Worm (Caenorhabditis elegans) whole organism, L4 larva: ENCODE measurements around the gene coel-1.

Source experiments
- D1046.2 ChIP-seq: fragments of 200-800 bp; sonication (Bioruptor generic); IDR thresholded peaks from 2 replicates; pipeline ENCODE4 v1.3.6; 2022; ENCODE audit warnings: missing genetic modification characterization, missing compliant biosample characterization
- F10B5.3 ChIP-seq: sonication (generic microtip); optimal IDR thresholded peaks from 2 replicates; lab custom pipeline; 2016; ENCODE audit warnings: mild to moderate bottlenecking, missing genetic modification characterization, missing compliant biosample characterization
- F26F4.8 ChIP-seq: fragments of 200-800 bp; sonication (Bioruptor generic); conservative IDR thresholded peaks from 2 replicates; pipeline ENCODE4 v1.3.6; 2022; ENCODE audit warnings: missing genetic modification characterization, missing compliant biosample characterization
- F44E2.7 ChIP-seq: fragments of 200-800 bp; sonication (Bioruptor generic); IDR thresholded peaks from 2 replicates; pipeline ENCODE4 v2.1.2; 2022; ENCODE audit warnings: missing genetic modification characterization, missing compliant biosample characterization
- F49E8.2 ChIP-seq: sonication (generic microtip); optimal IDR thresholded peaks from 2 replicates; lab custom pipeline; 2016; ENCODE audit warnings: missing compliant biosample characterization, mild to moderate bottlenecking, missing genetic modification characterization, borderline replicate concordance
- R02D3.7 ChIP-seq: fragments of 150-350 bp; sonication (generic microtip); optimal IDR thresholded peaks from 3 replicates; lab custom pipeline; 2014; ENCODE audit warnings: missing biosample characterization, missing genetic modification characterization
- T20F7.1 ChIP-seq: fragments of 200-800 bp; sonication (Bioruptor generic); optimal IDR thresholded peaks from 2 replicates; lab custom pipeline; 2018; ENCODE audit warnings: mild to moderate bottlenecking, missing genetic modification characterization, missing compliant biosample characterization
- Y5F2A.4 ChIP-seq: fragments of 200-800 bp; sonication (Bioruptor generic); optimal IDR thresholded peaks from 2 replicates; lab custom pipeline; 2018; ENCODE audit warnings: mild to moderate bottlenecking, missing genetic modification characterization, missing compliant biosample characterization
- Y75B8A.6 ChIP-seq: fragments of 200-800 bp; sonication (Bioruptor generic); IDR thresholded peaks from 2 replicates; pipeline ENCODE4 v1.3.6; 2022; ENCODE audit warnings: missing genetic modification reagents, missing genetic modification characterization, missing compliant biosample characterization
- ZK546.5 ChIP-seq, 2 experiments: sonication (generic microtip); optimal IDR thresholded peaks; 2 replicates each; lab custom pipeline; 2017; ENCODE audit warnings: missing biosample characterization in 2 of 2, missing genetic modification characterization in 2 of 2
- ama-1 ChIP-seq: fragments of 150-350 bp; optimal IDR thresholded peaks from 2 replicates; lab custom pipeline; 2014; ENCODE audit warnings: inconsistent platforms, mixed read lengths
- ceh-44 ChIP-seq: fragments of 200-800 bp; sonication (Bioruptor generic); IDR thresholded peaks from 2 replicates; pipeline ENCODE4 v1.3.6; 2022; ENCODE audit warnings: missing genetic modification reagents, missing genetic modification characterization, missing compliant biosample characterization
- ces-1 ChIP-seq: fragments of 150-350 bp; sonication (generic microtip); optimal IDR thresholded peaks from 4 replicates; lab custom pipeline; 2014; ENCODE audit warnings: missing biosample characterization, missing genetic modification reagents, missing genetic modification characterization
- cey-2 ChIP-seq: sonication (generic microtip); optimal IDR thresholded peaks from 3 replicates; lab custom pipeline; 2017; ENCODE audit warnings: missing genetic modification characterization, mild to moderate bottlenecking, missing compliant biosample characterization, antibody characterized with exemption, borderline replicate concordance; ENCODE audit not compliant: insufficient read depth
- ctbp-1 ChIP-seq: fragments of 200-800 bp; sonication (Bioruptor generic); IDR thresholded peaks from 2 replicates; pipeline ENCODE4 v1.3.6; 2022; ENCODE audit warnings: missing genetic modification reagents, missing genetic modification characterization, missing compliant biosample characterization
- daf-16 ChIP-seq, 3 experiments: sonication (generic microtip); optimal IDR thresholded peaks; 2 replicates each; lab custom pipeline; 2016 to 2017; ENCODE audit warnings: missing genetic modification characterization in 3 of 3, missing genetic modification reagents in 3 of 3, mild to moderate bottlenecking in 2 of 3, missing compliant biosample characterization in 2 of 3, missing biosample characterization in 1 of 3, moderate library complexity in 1 of 3
- daf-19 ChIP-seq: fragments of 200-800 bp; sonication (Bioruptor generic); conservative IDR thresholded peaks from 2 replicates; pipeline ENCODE4 v1.3.6; 2022; ENCODE audit warnings: missing genetic modification characterization, missing compliant biosample characterization
- daf-8 ChIP-seq: fragments of 200-800 bp; sonication (Bioruptor generic); IDR thresholded peaks from 2 replicates; pipeline ENCODE4 v1.3.6; 2022; ENCODE audit warnings: missing genetic modification characterization, missing compliant biosample characterization
- dmd-6 ChIP-seq: fragments of 200-800 bp; sonication (Bioruptor generic); IDR thresholded peaks from 2 replicates; pipeline ENCODE4 v1.3.6; 2022; ENCODE audit warnings: missing genetic modification reagents, missing genetic modification characterization, missing compliant biosample characterization
- dmd-9 ChIP-seq: fragments of 200-800 bp; sonication (Bioruptor generic); IDR thresholded peaks from 2 replicates; pipeline ENCODE4 v1.3.6; 2022; ENCODE audit warnings: missing genetic modification reagents, missing genetic modification characterization, missing compliant biosample characterization
- egl-43 ChIP-seq: fragments of 200-800 bp; sonication (Bioruptor generic); IDR thresholded peaks from 2 replicates; pipeline ENCODE4 v1.3.6; 2022; ENCODE audit warnings: missing genetic modification reagents, missing genetic modification characterization, missing compliant biosample characterization
- fos-1 ChIP-seq: fragments of 150-350 bp; optimal IDR thresholded peaks from 2 replicates; lab custom pipeline; 2014; ENCODE audit warnings: missing biosample characterization, missing genetic modification characterization
- hlh-30 ChIP-seq: sonication (generic microtip); optimal IDR thresholded peaks from 2 replicates; lab custom pipeline; 2017; ENCODE audit warnings: antibody characterized with exemption, mild to moderate bottlenecking, missing genetic modification characterization, missing compliant biosample characterization; ENCODE audit not compliant: insufficient read depth
- hmg-1.1 ChIP-seq: fragments of 200-800 bp; sonication (Bioruptor generic); IDR thresholded peaks from 2 replicates; pipeline ENCODE4 v1.3.6; 2022; ENCODE audit warnings: missing genetic modification reagents, missing genetic modification characterization, missing compliant biosample characterization
- jun-1 ChIP-seq: fragments of 150-350 bp; optimal IDR thresholded peaks from 2 replicates; lab custom pipeline; 2014; ENCODE audit warnings: missing biosample characterization, missing genetic modification reagents, missing genetic modification characterization
- lin-38 ChIP-seq: fragments of 200-800 bp; sonication (Bioruptor generic); IDR thresholded peaks from 2 replicates; pipeline ENCODE4 v1.3.6; 2022; ENCODE audit warnings: missing genetic modification reagents, missing genetic modification characterization, missing compliant biosample characterization
- lin-39 ChIP-seq: fragments of 150-350 bp; optimal IDR thresholded peaks from 2 replicates; lab custom pipeline; 2014; ENCODE audit warnings: missing biosample characterization, missing genetic modification reagents, missing genetic modification characterization
- madf-9 ChIP-seq: fragments of 200-800 bp; sonication (Bioruptor generic); conservative IDR thresholded peaks from 2 replicates; pipeline ENCODE4 v1.3.6; 2022; ENCODE audit warnings: missing genetic modification reagents, missing genetic modification characterization, missing compliant biosample characterization
- mep-1 ChIP-seq: fragments of 150-350 bp; sonication (generic microtip); optimal IDR thresholded peaks from 3 replicates; lab custom pipeline; 2014; ENCODE audit warnings: missing biosample characterization, missing genetic modification characterization
- mxl-2 ChIP-seq: fragments of 200-800 bp; sonication (Bioruptor generic); conservative IDR thresholded peaks from 2 replicates; pipeline ENCODE4 v1.3.6; 2022; ENCODE audit warnings: missing genetic modification reagents, missing genetic modification characterization, missing compliant biosample characterization
- mxl-3 ChIP-seq: fragments of 200-800 bp; sonication (Bioruptor generic); optimal IDR thresholded peaks from 2 replicates; lab custom pipeline; 2018; ENCODE audit warnings: mild to moderate bottlenecking, missing genetic modification characterization, missing compliant biosample characterization
- nhr-10 ChIP-seq: fragments of 150-350 bp; optimal IDR thresholded peaks from 2 replicates; lab custom pipeline; 2014; ENCODE audit warnings: missing biosample characterization, missing genetic modification characterization
- nhr-111 ChIP-seq: fragments of 200-800 bp; sonication (Bioruptor generic); optimal IDR thresholded peaks from 2 replicates; lab custom pipeline; 2018; ENCODE audit warnings: mild to moderate bottlenecking, missing genetic modification characterization, missing compliant biosample characterization
- nhr-237 ChIP-seq: sonication (generic microtip); optimal IDR thresholded peaks from 2 replicates; lab custom pipeline; 2017; ENCODE audit warnings: missing biosample characterization, missing genetic modification characterization
- nhr-42 ChIP-seq: fragments of 200-800 bp; sonication (Bioruptor generic); IDR thresholded peaks from 2 replicates; pipeline ENCODE4 v1.3.6; 2022; ENCODE audit warnings: missing genetic modification characterization, missing compliant biosample characterization
- nhr-48 ChIP-seq: sonication (generic microtip); optimal IDR thresholded peaks from 2 replicates; lab custom pipeline; 2016; ENCODE audit warnings: mild to moderate bottlenecking, missing genetic modification characterization, missing compliant biosample characterization
- nhr-6 ChIP-seq: fragments of 150-350 bp; optimal IDR thresholded peaks from 2 replicates; lab custom pipeline; 2014; ENCODE audit warnings: missing biosample characterization, missing genetic modification characterization
- nhr-76 ChIP-seq: fragments of 150-350 bp; optimal IDR thresholded peaks from 2 replicates; lab custom pipeline; 2014; ENCODE audit warnings: missing biosample characterization, missing genetic modification characterization
- pha-4 ChIP-seq, 2 experiments: fragments of 150-350 bp in 1 of 2; fragments of 200-800 bp in 1 of 2; sonication (Bioruptor generic) in 1 of 2; IDR thresholded peaks in 1 of 2; optimal IDR thresholded peaks in 1 of 2; 2 replicates each; pipeline versions ENCODE4 v1.3.6 to Lab custom; 2014 to 2022; ENCODE audit warnings: missing genetic modification characterization in 2 of 2, missing genetic modification reagents in 2 of 2, missing biosample characterization in 1 of 2, missing compliant biosample characterization in 1 of 2
- php-3 ChIP-seq: fragments of 200-800 bp; sonication (Bioruptor generic); IDR thresholded peaks from 2 replicates; pipeline ENCODE4 v1.3.6; 2022; ENCODE audit warnings: missing genetic modification reagents, missing genetic modification characterization, missing compliant biosample characterization
- rbr-2 ChIP-seq: sonication (generic microtip); optimal IDR thresholded peaks from 2 replicates; lab custom pipeline; 2016; ENCODE audit warnings: missing genotype, missing genetic modification characterization, missing compliant biosample characterization
- set-16 ChIP-seq: fragments of 200-800 bp; sonication (Bioruptor generic); IDR thresholded peaks from 2 replicates; pipeline ENCODE4 v1.3.6; 2022; ENCODE audit warnings: missing genetic modification reagents, missing genetic modification characterization, missing compliant biosample characterization
- skn-1 ChIP-seq: fragments of 150-350 bp; optimal IDR thresholded peaks from 2 replicates; lab custom pipeline; 2014; ENCODE audit warnings: missing biosample characterization, missing genetic modification characterization
- spr-1 ChIP-seq: sonication (generic microtip); optimal IDR thresholded peaks from 2 replicates; lab custom pipeline; 2016; ENCODE audit warnings: mild to moderate bottlenecking, missing genetic modification characterization, missing compliant biosample characterization
- spr-3 ChIP-seq: fragments of 200-800 bp; sonication (Bioruptor generic); optimal IDR thresholded peaks from 2 replicates; lab custom pipeline; 2018; ENCODE audit warnings: mild to moderate bottlenecking, missing genetic modification characterization, missing compliant biosample characterization
- tag-97 ChIP-seq: fragments of 200-800 bp; sonication (Bioruptor generic); IDR thresholded peaks from 2 replicates; pipeline ENCODE4 v1.3.6; 2022; ENCODE audit warnings: missing genetic modification characterization, missing compliant biosample characterization
- tra-1 ChIP-seq: fragments of 200-800 bp; sonication (Bioruptor generic); IDR thresholded peaks from 2 replicates; pipeline ENCODE4 v1.3.6; 2022; ENCODE audit warnings: missing genetic modification reagents, missing genetic modification characterization, missing compliant biosample characterization
- zip-11 ChIP-seq: fragments of 200-800 bp; sonication (Bioruptor generic); IDR thresholded peaks from 2 replicates; pipeline ENCODE4 v1.3.6; 2022; ENCODE audit warnings: missing genetic modification characterization, missing compliant biosample characterization
- ztf-7 ChIP-seq: fragments of 150-350 bp; optimal IDR thresholded peaks from 2 replicates; lab custom pipeline; 2014; ENCODE audit warnings: missing biosample characterization, missing genetic modification characterization

The coel-1 gene

DNA sequence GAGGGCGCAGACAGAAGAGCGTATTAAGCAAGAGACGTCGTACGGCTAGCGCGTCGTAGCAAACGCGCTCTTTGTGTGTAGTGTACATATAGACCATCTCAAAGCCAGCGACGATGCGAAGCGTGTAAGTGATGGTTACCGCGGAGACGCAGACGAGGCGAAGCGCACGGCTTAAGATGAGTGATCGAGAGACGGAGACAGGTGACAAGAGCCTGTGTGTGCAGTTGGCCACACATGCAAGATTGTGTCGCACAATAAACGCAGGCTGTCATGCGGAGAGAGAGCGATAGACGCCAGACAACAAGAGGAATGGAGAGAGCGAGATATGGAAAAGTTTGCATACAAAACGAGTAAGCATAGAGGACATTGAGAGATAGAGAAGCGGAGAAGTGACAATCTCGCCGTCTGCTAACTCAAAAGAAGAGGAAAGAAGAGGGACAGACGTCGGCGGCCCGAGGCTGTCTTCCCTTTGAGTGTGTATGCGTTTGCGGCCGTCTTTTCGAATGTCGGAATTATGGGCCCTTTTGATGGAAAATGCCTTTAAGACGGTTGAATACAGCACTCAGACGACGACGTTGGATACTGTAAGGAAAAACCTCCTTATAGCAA is 42.6 kb upstream of the coel-1 start (continued):
- no peak for TF ChIP-seq ceh-44
- TF ChIP-seq ZK546.5 (tag; optimal IDR thresholded peaks at IDR 0.05; lab: Kevin White, UChicago) = no peak
- peak; percentile 71 for TF ChIP-seq dmd-6 (GFP tag; lab: Robert Waterston, UW)
- peak; percentile 83 for TF ChIP-seq php-3 (GFP tag; lab: Robert Waterston, UW)
- TF ChIP-seq F26F4.8 = no peak
- TF ChIP-seq daf-19 = 0 out of 2 replicates have a peak, but pooled peaks have one; percentile 15
- TF ChIP-seq mxl-3 = peak; percentile 74
- peak; percentile 88 for TF ChIP-seq nhr-48
- peak; percentile 84 for TF ChIP-seq rbr-2 (tag; lab: Kevin White, UChicago)
- no peak for TF ChIP-seq nhr-111 (GFP tag; lab: Kevin White, UChicago)
- TF ChIP-seq hlh-30 (tag; lab: Kevin White, UChicago) = peak; percentile 51
- no peak for TF ChIP-seq D1046.2 (GFP tag; lab: Robert Waterston, UW)
- no peak for TF ChIP-seq nhr-237
- no peak for TF ChIP-seq nhr-10
- TF ChIP-seq ztf-7 = peak; percentile 88
- TF ChIP-seq daf-8 (GFP tag; lab: Robert Waterston, UW) = no peak
- TF ChIP-seq spr-1 (tag; lab: Kevin White, UChicago) = peak; percentile 85
- no peak for TF ChIP-seq F49E8.2 (tag; lab: Kevin White, UChicago)
- TF ChIP-seq madf-9 (GFP tag; lab: Robert Waterston, UW) = 0 out of 2 replicates have a peak, but pooled peaks have one; percentile 15
- TF ChIP-seq F44E2.7 (GFP tag; lab: Robert Waterston, UW) = 0 out of 2 replicates have a peak, but pooled peaks have one; percentile 29
- TF ChIP-seq egl-43 (GFP tag; lab: Robert Waterston, UW) = peak; percentile 84
- peak; percentile 86 for TF ChIP-seq pha-4 (GFP tag; IDR thresholded peaks at IDR 0.05; lab: Robert Waterston, UW)
- TF ChIP-seq pha-4 (tag; optimal IDR thresholded peaks at IDR 0.05; lab: Kevin White, UChicago) = no peak
- no peak for TF ChIP-seq Y75B8A.6 (GFP tag; lab: Robert Waterston, UW)
- no peak for TF ChIP-seq R02D3.7
- peak; percentile 96 for TF ChIP-seq ama-1 (lab: Kevin White, UChicago)
- TF ChIP-seq jun-1 = peak; percentile 32
- TF ChIP-seq F10B5.3 (tag; lab: Kevin White, UChicago) = peak; percentile 80
- no peak for TF ChIP-seq tra-1 (GFP tag; lab: Robert Waterston, UW)
- no peak for TF ChIP-seq skn-1 (tag; lab: Kevin White, UChicago)
- no peak for TF ChIP-seq ces-1 (GFP tag; lab: Kevin White, UChicago)
- no peak for TF ChIP-seq cey-2 (tag; lab: Kevin White, UChicago)
- peak; percentile 25 for TF ChIP-seq T20F7.1 (GFP tag; lab: Kevin White, UChicago)
- TF ChIP-seq tag-97 (GFP tag; lab: Robert Waterston, UW) = no peak
- peak; percentile 98 for TF ChIP-seq hmg-1.1 (GFP tag; lab: Robert Waterston, UW)
- peak; percentile 61 for TF ChIP-seq mep-1
- peak; percentile 86 for TF ChIP-seq ctbp-1 (GFP tag; lab: Robert Waterston, UW)
- TF ChIP-seq fos-1 = no peak
- TF ChIP-seq nhr-6 (tag; lab: Kevin White, UChicago) = no peak
- peak; percentile 56 to 86 for TF ChIP-seq daf-16 (GFP tag; optimal IDR thresholded peaks at IDR 0.05; lab: Kevin White, UChicago)
- peak; percentile 51 for TF ChIP-seq daf-16 (tag; optimal IDR thresholded peaks at IDR 0.05; lab: Kevin White, UChicago)
- TF ChIP-seq dmd-9 (GFP tag; lab: Robert Waterston, UW) = no peak
- TF ChIP-seq zip-11 (GFP tag; lab: Robert Waterston, UW) = no peak
- TF ChIP-seq spr-3 (GFP tag; lab: Kevin White, UChicago) = peak; percentile 76
- TF ChIP-seq lin-39 (tag; lab: Kevin White, UChicago) = no peak
- TF ChIP-seq mxl-2 (GFP tag; lab: Robert Waterston, UW) = no peak
- peak; percentile 47 for TF ChIP-seq lin-38
- TF ChIP-seq Y5F2A.4 = no peak
- TF ChIP-seq nhr-42 = peak; percentile 57
- TF ChIP-seq nhr-76 (tag; lab: Kevin White, UChicago) = no peak
- TF ChIP-seq set-16 (GFP tag; lab: Robert Waterston, UW) = peak; percentile 75
